Worm (Caenorhabditis elegans): ENCODE data around the gene K10D6.3.

Gene K10D6.3

DNA sequence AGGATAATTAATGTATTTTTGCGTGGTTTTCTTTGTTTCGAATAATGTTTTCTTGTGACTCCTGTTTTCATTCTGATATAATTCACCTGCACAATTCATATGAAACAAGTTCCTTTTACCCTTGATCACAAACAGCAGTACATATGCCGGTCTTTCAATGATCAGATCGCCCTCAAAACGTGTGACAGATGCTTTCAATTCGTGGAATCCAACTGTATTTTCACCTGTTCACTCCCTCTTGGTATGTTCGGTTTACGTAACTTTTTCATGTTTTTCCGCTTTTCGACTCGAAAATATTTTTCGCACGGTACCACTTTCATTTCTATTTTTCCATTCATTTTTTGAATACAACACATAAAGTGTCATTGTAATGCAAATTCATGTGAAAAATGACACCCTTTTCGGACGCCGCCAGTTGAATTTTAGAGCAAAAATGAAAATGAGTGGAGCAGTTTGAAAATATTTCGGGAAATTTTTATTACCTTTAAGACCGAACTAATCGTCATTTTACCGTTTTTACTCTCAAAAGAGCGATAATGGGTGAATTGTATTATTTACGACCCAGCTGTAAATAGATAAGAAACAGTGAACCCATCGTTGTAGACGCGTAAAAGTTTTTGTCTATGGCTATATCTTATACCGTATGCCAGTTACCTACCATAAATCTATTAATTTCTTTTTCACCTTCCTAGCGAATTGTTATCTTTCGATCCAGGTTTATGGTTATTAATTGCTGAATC, 1.6 kb downstream of the K10D6.3 start, which contains the start of gene K10D6.4:
TSS of gene K10D6.4 (plus strand) at position 100 of the 740 bp plus-strand sequence.
- TF ChIP-seq ceh-13 (GFP tag; optimal IDR thresholded peaks at IDR 0.05) (no peak), ets-7 (tag; optimal IDR thresholded peaks at IDR 0.05) (no peak)

ce11 chrV:11204452-11204851, 4.0 kb downstream of the K10D6.3 start:
- TF ChIP-seq B0310.2 (tag; optimal IDR thresholded peaks at IDR 0.05) (no peak), hnd-1 (tag; optimal IDR thresholded peaks at IDR 0.05) (no peak), tbx-11 (GFP tag; IDR thresholded peaks at IDR 0.05) (no peak), tra-4 (tag; optimal IDR thresholded peaks at IDR 0.05) (no peak), ets-7 (tag; optimal IDR thresholded peaks at IDR 0.05) (no peak), ceh-13 (GFP tag; optimal IDR thresholded peaks at IDR 0.05) (no peak), F13C5.2 (tag; optimal IDR thresholded peaks at IDR 0.05) (no peak), ceh-36 (tag; optimal IDR thresholded peaks at IDR 0.05) (no peak), ama-1 (optimal IDR thresholded peaks at IDR 0.05) (no peak), tbx-37 (GFP tag; conservative IDR thresholded peaks at IDR 0.05) (no peak), scrt-1 (GFP tag; IDR thresholded peaks at IDR 0.05) (no peak)

DNA sequence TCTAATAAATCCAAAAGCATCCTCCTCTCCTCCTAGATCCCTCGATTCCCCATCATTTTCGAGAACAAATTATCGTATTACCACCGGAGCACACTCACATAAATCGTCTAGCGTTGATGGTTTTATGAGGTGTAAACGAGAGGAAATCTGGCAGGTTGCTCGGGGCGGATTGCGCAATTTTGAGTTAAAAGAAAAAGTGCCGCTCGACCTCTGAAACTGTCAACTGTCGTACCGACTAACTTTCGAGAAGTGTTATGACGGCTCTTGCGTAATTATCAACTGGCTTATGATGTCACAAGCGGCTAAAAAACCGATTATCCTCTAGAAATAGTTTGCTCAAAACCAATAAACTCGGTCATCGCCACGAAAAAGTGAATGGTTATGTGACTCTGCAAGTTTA, 6.1 kb downstream of the K10D6.3 start:
- TF ChIP-seq tbx-37 (GFP tag; conservative IDR thresholded peaks at IDR 0.05) (no peak), sea-1 (GFP tag; conservative IDR thresholded peaks at IDR 0.05) (no peak), aly-1 (tag; optimal IDR thresholded peaks at IDR 0.05) (no peak)

DNA sequence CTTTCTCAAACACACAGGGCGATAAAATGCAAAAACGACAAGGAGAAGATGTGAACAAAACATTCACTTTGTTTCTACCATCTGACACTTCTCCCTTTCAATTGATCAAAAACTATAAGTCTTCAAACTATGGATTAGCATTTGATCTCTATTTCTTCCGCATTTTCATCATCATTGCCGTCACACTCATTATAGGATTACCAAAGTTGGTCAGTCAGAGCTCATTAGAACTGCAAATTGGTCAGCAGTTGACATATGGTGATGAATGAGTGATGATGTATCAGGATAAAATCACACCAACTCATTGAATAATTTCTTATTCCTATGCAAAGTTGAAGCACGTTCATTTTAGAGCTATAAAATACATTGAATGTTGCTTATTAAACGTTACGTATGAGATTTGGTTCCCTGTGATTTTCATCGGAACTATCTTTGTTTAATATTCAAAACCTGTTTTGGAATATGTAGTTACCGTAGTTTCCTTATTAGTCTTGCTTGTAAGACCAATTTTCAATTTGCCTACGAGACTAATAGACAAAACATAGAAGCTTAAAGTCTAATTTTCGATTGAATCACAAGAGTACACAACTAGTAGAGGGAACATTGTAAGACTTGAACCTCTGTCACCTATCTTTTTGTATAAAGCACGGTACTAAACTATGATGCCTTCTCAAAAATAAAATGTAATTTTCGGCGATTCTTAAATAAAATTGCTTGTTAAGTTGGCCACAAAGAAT, 9.2 kb downstream of the K10D6.3 start:
- no peak for TF ChIP-seq F13C5.2 (tag; optimal IDR thresholded peaks at IDR 0.05)
- TF ChIP-seq B0310.2 (tag; optimal IDR thresholded peaks at IDR 0.05): no peak
- TF ChIP-seq sea-1 (GFP tag; conservative IDR thresholded peaks at IDR 0.05): no peak
- no peak for TF ChIP-seq scrt-1 (GFP tag; IDR thresholded peaks at IDR 0.05)
- no peak for TF ChIP-seq tbx-11 (GFP tag; IDR thresholded peaks at IDR 0.05)
- no peak for TF ChIP-seq flt-1 (GFP tag; IDR thresholded peaks at IDR 0.05)
- no peak for TF ChIP-seq ceh-13 (GFP tag; optimal IDR thresholded peaks at IDR 0.05)
- TF ChIP-seq tra-4 (tag; optimal IDR thresholded peaks at IDR 0.05): no peak

- TF ChIP-seq F13C5.2 (tag; optimal IDR thresholded peaks at IDR 0.05) (no peak), flt-1 (GFP tag; IDR thresholded peaks at IDR 0.05) (no peak), ceh-36 (tag; optimal IDR thresholded peaks at IDR 0.05) (peak; percentile 19)
Measured at ce11 chrV:11211323-11211722, 10.9 kb downstream of the K10D6.3 start.

DNA sequence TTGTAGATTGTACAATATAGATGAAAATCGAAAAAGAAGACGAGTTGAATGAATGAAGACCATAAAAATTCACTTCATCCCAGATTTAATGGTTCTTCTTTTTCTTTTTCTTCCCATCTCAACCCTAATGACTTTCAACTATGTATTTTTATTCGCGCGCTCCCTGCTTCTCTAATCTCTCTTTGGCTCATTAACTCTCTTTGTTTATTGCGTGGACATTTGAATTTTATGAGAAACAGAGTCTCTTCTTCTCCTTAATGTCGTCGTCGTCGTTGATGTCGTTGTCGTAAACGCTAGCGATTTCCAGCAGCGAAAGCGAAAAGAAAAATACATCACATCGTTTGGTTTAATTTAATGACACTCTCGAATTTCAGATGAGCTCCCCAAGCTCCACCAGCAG, 14.2 kb downstream of the K10D6.3 start:
- TF ChIP-seq tbx-37 (GFP tag; conservative IDR thresholded peaks at IDR 0.05) (no peak), scrt-1 (GFP tag; IDR thresholded peaks at IDR 0.05) (no peak)

ce11 chrV:11216137-11216536, 15.7 kb downstream of the K10D6.3 start:
- no peak for TF ChIP-seq aly-1 (tag; optimal IDR thresholded peaks at IDR 0.05)
- no peak for TF ChIP-seq tra-4 (tag; optimal IDR thresholded peaks at IDR 0.05)
- no peak for TF ChIP-seq ceh-13 (GFP tag; optimal IDR thresholded peaks at IDR 0.05)
- TF ChIP-seq hmg-4 (GFP tag; optimal IDR thresholded peaks at IDR 0.05): no peak
- TF ChIP-seq hnd-1 (tag; optimal IDR thresholded peaks at IDR 0.05): no peak
- TF ChIP-seq ets-7 (tag; optimal IDR thresholded peaks at IDR 0.05): no peak
- TF ChIP-seq F13C5.2 (tag; optimal IDR thresholded peaks at IDR 0.05): no peak
- no peak for TF ChIP-seq flt-1 (GFP tag; IDR thresholded peaks at IDR 0.05)
- no peak for TF ChIP-seq sea-1 (GFP tag; conservative IDR thresholded peaks at IDR 0.05)
- no peak for TF ChIP-seq hmbx-1 (tag; optimal IDR thresholded peaks at IDR 0.05)
- no peak for TF ChIP-seq ama-1 (optimal IDR thresholded peaks at IDR 0.05)
- no peak for TF ChIP-seq B0310.2 (tag; optimal IDR thresholded peaks at IDR 0.05)
- TF ChIP-seq pes-1 (GFP tag; IDR thresholded peaks at IDR 0.05): no peak
- TF ChIP-seq tbx-37 (GFP tag; conservative IDR thresholded peaks at IDR 0.05): no peak
- TF ChIP-seq tbx-11 (GFP tag; IDR thresholded peaks at IDR 0.05): no peak
- TF ChIP-seq ceh-36 (tag; optimal IDR thresholded peaks at IDR 0.05): no peak
- no peak for TF ChIP-seq scrt-1 (GFP tag; IDR thresholded peaks at IDR 0.05)

- TF ChIP-seq flt-1 (GFP tag; IDR thresholded peaks at IDR 0.05): no peak
- TF ChIP-seq ama-1 (optimal IDR thresholded peaks at IDR 0.05): no peak
- TF ChIP-seq pes-1 (GFP tag; IDR thresholded peaks at IDR 0.05): no peak
- no peak for TF ChIP-seq hmg-4 (GFP tag; optimal IDR thresholded peaks at IDR 0.05)
- no peak for TF ChIP-seq hmbx-1 (tag; optimal IDR thresholded peaks at IDR 0.05)
- TF ChIP-seq sea-1 (GFP tag; conservative IDR thresholded peaks at IDR 0.05): no peak
- TF ChIP-seq aly-1 (tag; optimal IDR thresholded peaks at IDR 0.05): no peak
- TF ChIP-seq ets-7 (tag; optimal IDR thresholded peaks at IDR 0.05): no peak
- TF ChIP-seq tbx-11 (GFP tag; IDR thresholded peaks at IDR 0.05): no peak
- TF ChIP-seq hnd-1 (tag; optimal IDR thresholded peaks at IDR 0.05): no peak
- no peak for TF ChIP-seq B0310.2 (tag; optimal IDR thresholded peaks at IDR 0.05)
- TF ChIP-seq ceh-13 (GFP tag; optimal IDR thresholded peaks at IDR 0.05): no peak
- no peak for TF ChIP-seq ceh-36 (tag; optimal IDR thresholded peaks at IDR 0.05)
- TF ChIP-seq F13C5.2 (tag; optimal IDR thresholded peaks at IDR 0.05): no peak
- no peak for TF ChIP-seq scrt-1 (GFP tag; IDR thresholded peaks at IDR 0.05)
- TF ChIP-seq tra-4 (tag; optimal IDR thresholded peaks at IDR 0.05): no peak
- no peak for TF ChIP-seq tbx-37 (GFP tag; conservative IDR thresholded peaks at IDR 0.05)
Measured at ce11 chrV:11217394-11217793, 17.0 kb downstream of the K10D6.3 start, which contains the start of gene cyp-29A2. Gene cyp-29A2 (plus strand): TSS chrV:11217583.

Measured in whole organism, early embryonic.